Fruit fly (Drosophila melanogaster) whole organism: ENCODE data around the gene fit.

Experiments
- Dll ChIP-seq: fragments of >200 bp; optimal IDR thresholded peaks from 2 replicates; lab custom pipeline; 2017
- usp ChIP-seq: fragments of >200 bp; optimal IDR thresholded peaks from 2 replicates; lab custom pipeline; 2017; ENCODE audit warnings: missing biosample characterization, missing genetic modification characterization, mixed read lengths

DNA sequence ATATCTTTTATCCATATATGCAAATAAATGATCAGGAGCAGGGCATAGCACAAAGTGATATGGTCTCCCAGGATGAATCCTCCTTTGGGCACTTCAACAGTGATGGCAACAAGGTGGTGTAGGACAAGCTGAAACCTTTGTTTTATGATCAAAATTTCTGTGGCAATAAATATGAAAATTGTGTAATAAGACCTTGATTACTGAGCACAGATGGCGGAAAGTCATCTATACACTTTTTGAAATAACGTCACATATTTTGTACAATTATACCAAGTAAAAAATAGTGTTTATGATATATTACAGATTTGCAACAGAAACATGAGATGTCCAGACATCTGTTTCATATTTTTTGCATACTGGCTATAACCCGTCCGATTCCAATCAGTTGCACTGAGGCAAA is 3.7 kb downstream of the fit start, which contains the start of gene CG31465:
- no peak for TF ChIP-seq usp (GFP tag; lab: Kevin White, UChicago)
- no peak for TF ChIP-seq Dll
